Worm (Caenorhabditis elegans): ENCODE data around the gene pat-3.

- TF ChIP-seq tab-1 (GFP tag; IDR thresholded peaks at IDR 0.05) (no peak), cog-1 (tag; optimal IDR thresholded peaks at IDR 0.05) (no peak), flt-1 (GFP tag; IDR thresholded peaks at IDR 0.05) (no peak), T22C8.4 (GFP tag; IDR thresholded peaks at IDR 0.05) (no peak), ztf-23 (GFP tag; IDR thresholded peaks at IDR 0.05) (no peak), ztf-29 (GFP tag; IDR thresholded peaks at IDR 0.05) (no peak)
These were observed 43.3 kb upstream of the pat-3 start for ce11 chrIII:3957119-3957739.

All from whole organism, midembryonic.